Fruit fly (Drosophila melanogaster) whole organism, larva: ENCODE measurements around the gene CG18823.

ENCODE experiments used
- noc ChIP-seq: fragments of 200-800 bp; sonication (Bioruptor generic); optimal IDR thresholded peaks from 3 replicates; lab custom pipeline; 2019; ENCODE audit warnings: missing biosample characterization, mild to moderate bottlenecking, missing genetic modification characterization, moderate library complexity

CG18823 gene

dm6 chrX:1011543-1012085, 21.3 kb downstream of the CG18823 start, which contains the start of the genes TfIIA-S-2 and CG14631:
TSS of gene TfIIA-S-2 (minus strand) at chrX:1011643.
TSS of gene CG14631 (plus strand) at chrX:1012035.
- TF ChIP-seq noc (tag; lab: Kevin White, UChicago) = no peak

dm6 chrX:1026511-1026910, 36.2 kb downstream of the CG18823 start, which contains the start of the genes CG32814, CG11638 and CG3021:
TSS of gene CG32814 (minus strand) at chrX:1026700.
TSS of gene CG11638 (minus strand) at chrX:1026703.
TSS of gene CG3021 (plus strand) at chrX:1026791.
- TF ChIP-seq noc (tag; lab: Kevin White, UChicago) = no peak

- TF ChIP-seq noc (tag; lab: Kevin White, UChicago) = no peak
Measured at dm6 chrX:1030478-1030877, 40.2 kb downstream of the CG18823 start, which contains the start of the genes Cdc45 and Rpp21. TSS of gene Cdc45 (minus strand) at chrX:1030556. TSS of gene Rpp21 (plus strand) at chrX:1030758.

dm6 chrX:1031196-1031595, 40.9 kb downstream of the CG18823 start, which contains the start of gene CG14630:
TSS of gene CG14630 (plus strand) at chrX:1031496.
- peak; percentile 38 for TF ChIP-seq noc (tag; lab: Kevin White, UChicago)

dm6 chrX:1033066-1033465, 42.7 kb downstream of the CG18823 start:
- TF ChIP-seq noc (tag; lab: Kevin White, UChicago) = no peak
